Fruit fly (Drosophila melanogaster) whole organism, prepupa: ENCODE results near the gene bin.
A peak's percentile ranks its signal among the peaks of the same experiment; 100 is the strongest.

ENCODE experiments used
- Blimp-1 ChIP-seq: fragments of 200-800 bp; sonication (Bioruptor generic); optimal IDR thresholded peaks from 3 replicates; lab custom pipeline; 2017; ENCODE audit warnings: missing biosample characterization, missing genetic modification characterization, mild to moderate bottlenecking, moderate library complexity, missing genetic modification reagents
- CG10669 ChIP-seq: fragments of 200-800 bp; sonication (Bioruptor generic); optimal IDR thresholded peaks from 3 replicates; lab custom pipeline; 2018; ENCODE audit warnings: missing biosample characterization, mild to moderate bottlenecking, missing genetic modification characterization, moderate library complexity
- CG11294 ChIP-seq: fragments of 200-800 bp; sonication (Bioruptor generic); IDR thresholded peaks from 2 replicates; pipeline ENCODE4 v1.3.6; 2022; ENCODE audit warnings: missing biosample characterization, missing genetic modification characterization
- CG11762 ChIP-seq: fragments of 200-800 bp; sonication (Bioruptor generic); optimal IDR thresholded peaks from 3 replicates; lab custom pipeline; 2016; ENCODE audit warnings: missing biosample characterization, missing genetic modification characterization; ENCODE audit not compliant: insufficient read depth
- CG11902 ChIP-seq: fragments of 200-800 bp; sonication (Bioruptor generic); optimal IDR thresholded peaks from 3 replicates; lab custom pipeline; 2016; ENCODE audit warnings: missing biosample characterization, missing genetic modification characterization
- CG3032 ChIP-seq: fragments of 200-800 bp; optimal IDR thresholded peaks from 2 replicates; lab custom pipeline; 2019; ENCODE audit warnings: missing biosample characterization, mild to moderate bottlenecking, missing genetic modification characterization, moderate library complexity
- CG32006 ChIP-seq: fragments of 200-800 bp; sonication (Bioruptor generic); optimal IDR thresholded peaks from 3 replicates; lab custom pipeline; 2017; ENCODE audit warnings: missing biosample characterization, mild to moderate bottlenecking, missing genetic modification characterization
- CG34406 ChIP-seq: fragments of 200-800 bp; sonication (Bioruptor generic); optimal IDR thresholded peaks from 3 replicates; lab custom pipeline; 2016; ENCODE audit warnings: missing biosample characterization, missing genetic modification characterization
- CG3919 ChIP-seq: fragments of 200-800 bp; sonication (Bioruptor generic); optimal IDR thresholded peaks from 3 replicates; lab custom pipeline; 2016; ENCODE audit warnings: missing biosample characterization, missing genetic modification characterization
- CG4318 ChIP-seq: fragments of 200-800 bp; sonication (Bioruptor generic); optimal IDR thresholded peaks from 3 replicates; lab custom pipeline; 2017; ENCODE audit warnings: missing biosample characterization, mild to moderate bottlenecking, missing genetic modification characterization
- CG6163 ChIP-seq: fragments of 200-800 bp; sonication (Bioruptor generic); IDR thresholded peaks from 3 replicates; pipeline ENCODE4 v1.3.6; 2022; ENCODE audit warnings: missing biosample characterization, missing genetic modification characterization
- CG6276 ChIP-seq: fragments of 200-800 bp; sonication (Bioruptor generic); optimal IDR thresholded peaks from 2 replicates; lab custom pipeline; 2017; ENCODE audit warnings: missing biosample characterization, mild to moderate bottlenecking, missing genetic modification characterization
- CG6808 ChIP-seq: fragments of 200-800 bp; sonication (Bioruptor generic); optimal IDR thresholded peaks from 3 replicates; lab custom pipeline; 2017; ENCODE audit warnings: missing biosample characterization, missing genetic modification characterization, mild to moderate bottlenecking, moderate library complexity, missing genetic modification reagents
- CG6854 ChIP-seq: fragments of 200-800 bp; sonication (Bioruptor generic); optimal IDR thresholded peaks from 2 replicates; lab custom pipeline; 2017; ENCODE audit warnings: missing biosample characterization, mild to moderate bottlenecking, missing genetic modification characterization
- CG7368 ChIP-seq: fragments of 200-800 bp; sonication (Bioruptor generic); optimal IDR thresholded peaks from 3 replicates; lab custom pipeline; 2016; ENCODE audit warnings: missing biosample characterization, missing genetic modification characterization
- CG8119 ChIP-seq: fragments of 200-800 bp; sonication (Bioruptor generic); IDR thresholded peaks from 3 replicates; pipeline ENCODE4 v1.3.6; 2022; ENCODE audit warnings: missing biosample characterization, missing genetic modification characterization
- CG8319 ChIP-seq: fragments of 200-800 bp; sonication (Bioruptor generic); optimal IDR thresholded peaks from 3 replicates; lab custom pipeline; 2016; ENCODE audit warnings: missing biosample characterization, missing genetic modification characterization
- CG8632 ChIP-seq: fragments of 200-800 bp; sonication (Bioruptor generic); optimal IDR thresholded peaks from 3 replicates; lab custom pipeline; 2016; ENCODE audit warnings: missing biosample characterization, missing genetic modification characterization
- CG9139 ChIP-seq: fragments of 200-800 bp; sonication (Bioruptor generic); optimal IDR thresholded peaks from 3 replicates; lab custom pipeline; 2017; ENCODE audit warnings: missing biosample characterization, mild to moderate bottlenecking, missing genetic modification characterization
- Eip78C ChIP-seq: fragments of 200-800 bp; sonication (Bioruptor generic); peaks from one replicate; lab custom pipeline; 2016; ENCODE audit warnings: missing biosample characterization, missing genetic modification characterization
- Ets21C ChIP-seq: fragments of 200-800 bp; sonication (Bioruptor generic); optimal IDR thresholded peaks from 3 replicates; lab custom pipeline; 2016; ENCODE audit warnings: missing biosample characterization, missing genetic modification characterization
- Hr38 ChIP-seq: sonication (Bioruptor generic); optimal IDR thresholded peaks from 2 replicates; lab custom pipeline; 2016; ENCODE audit warnings: missing biosample characterization, missing genetic modification characterization
- Hr39 ChIP-seq: fragments of 200-800 bp; sonication (Bioruptor generic); optimal IDR thresholded peaks from 2 replicates; lab custom pipeline; 2016; ENCODE audit warnings: missing biosample characterization, missing genetic modification characterization
- Hr4 ChIP-seq: fragments of 200-800 bp; sonication (Bioruptor generic); optimal IDR thresholded peaks from 3 replicates; lab custom pipeline; 2016; ENCODE audit warnings: missing biosample characterization, missing genetic modification characterization
- Met ChIP-seq: fragments of 200-800 bp; sonication (Bioruptor generic); optimal IDR thresholded peaks from 3 replicates; lab custom pipeline; 2016; ENCODE audit warnings: missing biosample characterization, missing genetic modification characterization
- Smox ChIP-seq: fragments of 200-800 bp; sonication (Bioruptor generic); optimal IDR thresholded peaks from 3 replicates; lab custom pipeline; 2016; ENCODE audit warnings: missing biosample characterization, missing genetic modification characterization
- Sox102F ChIP-seq: fragments of 200-800 bp; sonication (Bioruptor generic); optimal IDR thresholded peaks from 2 replicates; lab custom pipeline; 2016; ENCODE audit warnings: missing biosample characterization, mild to moderate bottlenecking, missing genetic modification characterization
- Sox14 ChIP-seq: fragments of 200-800 bp; sonication (Bioruptor generic); optimal IDR thresholded peaks from 3 replicates; lab custom pipeline; 2016; ENCODE audit warnings: missing biosample characterization, missing genetic modification characterization
- acj6 ChIP-seq: fragments of 200-800 bp; sonication (Bioruptor generic); optimal IDR thresholded peaks from 3 replicates; lab custom pipeline; 2016; ENCODE audit warnings: missing biosample characterization, missing genetic modification characterization
- cyc ChIP-seq: fragments of 200-800 bp; sonication (Bioruptor generic); optimal IDR thresholded peaks from 3 replicates; lab custom pipeline; 2016; ENCODE audit warnings: missing biosample characterization, missing genetic modification characterization
- dac ChIP-seq: fragments of 200-800 bp; sonication (Bioruptor generic); optimal IDR thresholded peaks from 2 replicates; lab custom pipeline; 2017; ENCODE audit warnings: missing biosample characterization, mild to moderate bottlenecking, missing genetic modification characterization
- dsx ChIP-seq: fragments of 200-800 bp; optimal IDR thresholded peaks from 3 replicates; lab custom pipeline; 2019; ENCODE audit warnings: missing biosample characterization, mild to moderate bottlenecking, missing genetic modification characterization, moderate library complexity; ENCODE audit not compliant: poor library complexity, severe bottlenecking
- esn ChIP-seq: fragments of 200-800 bp; sonication (Bioruptor generic); optimal IDR thresholded peaks from 2 replicates; lab custom pipeline; 2016; ENCODE audit warnings: missing biosample characterization, mild to moderate bottlenecking, missing genetic modification characterization, moderate library complexity
- fd59A ChIP-seq: fragments of 200-800 bp; sonication (Bioruptor generic); optimal IDR thresholded peaks from 2 replicates; lab custom pipeline; 2017; ENCODE audit warnings: missing biosample characterization, mild to moderate bottlenecking, missing genetic modification characterization, missing genetic modification reagents
- fkh ChIP-seq: fragments of 200-800 bp; sonication (Bioruptor generic); optimal IDR thresholded peaks from 3 replicates; lab custom pipeline; 2017; ENCODE audit warnings: missing biosample characterization, mild to moderate bottlenecking, missing genetic modification characterization, moderate library complexity
- lz ChIP-seq: fragments of 200-800 bp; sonication (Bioruptor generic); optimal IDR thresholded peaks from 3 replicates; lab custom pipeline; 2016; ENCODE audit warnings: missing biosample characterization, missing genetic modification characterization
- net ChIP-seq: fragments of 200-800 bp; sonication (Bioruptor generic); optimal IDR thresholded peaks from 3 replicates; lab custom pipeline; 2016; ENCODE audit warnings: missing biosample characterization, missing genetic modification characterization
- pdm3 ChIP-seq: fragments of 200-800 bp; sonication (Bioruptor generic); optimal IDR thresholded peaks from 3 replicates; lab custom pipeline; 2016; ENCODE audit warnings: missing biosample characterization, missing genetic modification characterization
- salr ChIP-seq, 2 experiments: fragments of 200-800 bp; sonication (Bioruptor generic); optimal IDR thresholded peaks; 3 replicates each; lab custom pipeline; 2016 to 2018; ENCODE audit warnings: missing biosample characterization in 2 of 2, missing genetic modification characterization in 2 of 2, mild to moderate bottlenecking in 1 of 2
- spab ChIP-seq: fragments of 200-800 bp; sonication (Bioruptor generic); optimal IDR thresholded peaks from 2 replicates; lab custom pipeline; 2017; ENCODE audit warnings: missing biosample characterization, mild to moderate bottlenecking, missing genetic modification characterization, missing genetic modification reagents
- ss ChIP-seq, 2 experiments: fragments of 200-800 bp; sonication (Bioruptor generic); optimal IDR thresholded peaks; 2 replicates in 1 of 2; 3 replicates in 1 of 2; lab custom pipeline; 2017 to 2018; ENCODE audit warnings: mild to moderate bottlenecking in 2 of 2, missing biosample characterization in 2 of 2, missing genetic modification characterization in 2 of 2, moderate library complexity in 1 of 2
- topi ChIP-seq: fragments of 200-800 bp; sonication (Bioruptor generic); optimal IDR thresholded peaks from 3 replicates; lab custom pipeline; 2016; ENCODE audit warnings: missing biosample characterization, missing genetic modification characterization
- vri ChIP-seq: fragments of 200-800 bp; sonication (Bioruptor generic); optimal IDR thresholded peaks from 3 replicates; lab custom pipeline; 2016; ENCODE audit warnings: missing biosample characterization, mild to moderate bottlenecking, missing genetic modification characterization

bin gene

dm6 chr3L:6988942-6989569 is 1.4 kb upstream of the bin start (continued):
- peak; percentile 61 to 83 for TF ChIP-seq ss (GFP tag; optimal IDR thresholded peaks at IDR 0.05; lab: Kevin White, UChicago)
- TF ChIP-seq esn (GFP tag; lab: Kevin White, UChicago) = peak; percentile 74
- TF ChIP-seq Hr4 (GFP tag; lab: Kevin White, UChicago) = peak; percentile 67
- TF ChIP-seq CG4318 (GFP tag; lab: Kevin White, UChicago) = peak; percentile 78
- peak; percentile 70 for TF ChIP-seq CG10669 (GFP tag; lab: Kevin White, UChicago)
- TF ChIP-seq Blimp-1 (GFP tag; lab: Kevin White, UChicago) = peak; percentile 63
- TF ChIP-seq Hr39 = peak; percentile 44
- TF ChIP-seq fkh (GFP tag; lab: Kevin White, UChicago) = peak; percentile 83
- TF ChIP-seq Met (GFP tag; lab: Kevin White, UChicago) = peak; percentile 51
- TF ChIP-seq Ets21C (GFP tag; lab: Kevin White, UChicago) = peak; percentile 21
- TF ChIP-seq spab = peak; percentile 82
- TF ChIP-seq dac (GFP tag; lab: Kevin White, UChicago) = peak; percentile 61
- peak; percentile 61 for TF ChIP-seq dsx
- peak; percentile 56 for TF ChIP-seq pdm3 (GFP tag; lab: Kevin White, UChicago)
- peak; percentile 84 for TF ChIP-seq CG3032 (tag; lab: Kevin White, UChicago)
- TF ChIP-seq CG8119 (GFP tag; lab: Robert Waterston, UW) = peak; percentile 73
- TF ChIP-seq CG11294 (GFP tag; lab: Robert Waterston, UW) = peak; percentile 38; the same call in 1 of the 2 replicates
- peak; percentile 75 for TF ChIP-seq CG9139 (GFP tag; lab: Kevin White, UChicago)
- TF ChIP-seq CG6854 (GFP tag; lab: Kevin White, UChicago) = peak; percentile 3
- TF ChIP-seq net (GFP tag; lab: Kevin White, UChicago) = peak; percentile 68
- TF ChIP-seq Sox14 (GFP tag; lab: Kevin White, UChicago) = peak; percentile 49
- TF ChIP-seq CG7368 (GFP tag; lab: Kevin White, UChicago) = peak; percentile 61
- TF ChIP-seq Hr38 (GFP tag; lab: Kevin White, UChicago) = no peak
- TF ChIP-seq CG8632 = peak; percentile 80
- peak; percentile 74 for TF ChIP-seq topi (GFP tag; lab: Kevin White, UChicago)
- TF ChIP-seq fd59A = peak; percentile 42
- TF ChIP-seq Smox (GFP tag; lab: Kevin White, UChicago) = peak; percentile 48
- TF ChIP-seq CG34406 (GFP tag; lab: Kevin White, UChicago) = peak; percentile 78
- peak; percentile 78 for TF ChIP-seq CG11762 (GFP tag; lab: Kevin White, UChicago)
- peak; percentile 87 for TF ChIP-seq CG3919 (GFP tag; lab: Kevin White, UChicago)

dm6 chr3L:6993350-6993749 is 2.9 kb downstream of the bin start:
- no peak for TF ChIP-seq Blimp-1 (GFP tag; lab: Kevin White, UChicago)
- TF ChIP-seq vri (GFP tag; lab: Kevin White, UChicago) = no peak
- TF ChIP-seq cyc (GFP tag; lab: Kevin White, UChicago) = no peak

- TF ChIP-seq Eip78C (GFP tag; lab: Kevin White, UChicago) (no peak), fd59A (no peak), acj6 (GFP tag; lab: Kevin White, UChicago) (no peak), CG11902 (GFP tag; lab: Kevin White, UChicago) (no peak), Hr39 (no peak), CG6163 (GFP tag; lab: Robert Waterston, UW) (no peak), Sox102F (GFP tag; lab: Kevin White, UChicago) (no peak), CG6808 (GFP tag; lab: Kevin White, UChicago) (no peak), CG3032 (tag; lab: Kevin White, UChicago) (no peak), CG6276 (GFP tag; lab: Kevin White, UChicago) (no peak), CG8319 (GFP tag; lab: Kevin White, UChicago) (no peak), fkh (GFP tag; lab: Kevin White, UChicago) (no peak), CG11762 (GFP tag; lab: Kevin White, UChicago) (no peak), CG6854 (GFP tag; lab: Kevin White, UChicago) (no peak), CG32006 (GFP tag; lab: Kevin White, UChicago) (no peak), salr (GFP tag; optimal IDR thresholded peaks at IDR 0.05; lab: Kevin White, UChicago) (no peak), Hr38 (GFP tag; lab: Kevin White, UChicago) (no peak), lz (GFP tag; lab: Kevin White, UChicago) (no peak), Sox14 (GFP tag; lab: Kevin White, UChicago) (no peak)
Measured at dm6 chr3L:6995364-6995749, 4.9 kb downstream of the bin start.
